Worm (Caenorhabditis elegans): ENCODE results near the gene his-62.

- no peak for TF ChIP-seq sptf-1 (tag; optimal IDR thresholded peaks at IDR 0.05)
- no peak for TF ChIP-seq nhr-76 (tag; optimal IDR thresholded peaks at IDR 0.05)
- TF ChIP-seq sem-2 (GFP tag; optimal IDR thresholded peaks at IDR 0.05): no peak
Observed at ce11 chrIV:7499302-7499701, 13.0 kb downstream of the his-62 start.

Measured in whole organism, mixed stage, embryonic.